Fruit fly (Drosophila melanogaster): ENCODE data around the gene CG14780.
A peak's percentile ranks its signal among the peaks of the same experiment; 100 is the strongest.

CG14780 gene

dm6 chrX:1512753-1513226, 40.5 kb downstream of the CG14780 start, which contains the start of gene CG14795 (continued):
- TF ChIP-seq gem (tag; optimal IDR thresholded peaks at IDR 0.05) (no peak), Atf3 (GFP tag; optimal IDR thresholded peaks at IDR 0.05) (peak; percentile 8), CG3995 (GFP tag; optimal IDR thresholded peaks at IDR 0.05) (peak; percentile 38), sima (GFP tag; optimal IDR thresholded peaks at IDR 0.05) (no peak), Usf (GFP tag; optimal IDR thresholded peaks at IDR 0.05) (no peak), CG16815 (GFP tag; optimal IDR thresholded peaks at IDR 0.05) (no peak), maf-S (GFP tag; optimal IDR thresholded peaks at IDR 0.05) (no peak), CG16779 (GFP tag; IDR thresholded peaks at IDR 0.05) (no peak), wor (GFP tag; IDR thresholded peaks at IDR 0.05) (no peak), slp2 (GFP tag; optimal IDR thresholded peaks at IDR 0.05) (no peak), Hey (tag; optimal IDR thresholded peaks at IDR 0.05) (peak; percentile 0), vfl (GFP tag; optimal IDR thresholded peaks at IDR 0.05) (no peak), CG13894 (tag; optimal IDR thresholded peaks at IDR 0.05) (peak; percentile 78), CG31224 (GFP tag; IDR thresholded peaks at IDR 0.05) (no peak), CG1832 (GFP tag; optimal IDR thresholded peaks at IDR 0.05) (no peak), shn (GFP tag; optimal IDR thresholded peaks at IDR 0.05) (no peak), bab2 (GFP tag; optimal IDR thresholded peaks at IDR 0.05) (no peak), Bdp1 (GFP tag; optimal IDR thresholded peaks at IDR 0.05) (peak; percentile 18), CG32767 (GFP tag; IDR thresholded peaks at IDR 0.05) (no peak), chif (GFP tag; optimal IDR thresholded peaks at IDR 0.05) (peak in 1 of 2 experiments; percentile 2), NFAT (GFP tag; IDR thresholded peaks at IDR 0.05) (no peak), pan (optimal IDR thresholded peaks at IDR 0.05) (no peak), pan (GFP tag; optimal IDR thresholded peaks at IDR 0.05 in 1 of 2, IDR thresholded peaks at IDR 0.05 in 1 of 2) (no peak), CrebB (tag; optimal IDR thresholded peaks at IDR 0.05) (peak; percentile 50), CG11085 (GFP tag; IDR thresholded peaks at IDR 0.05) (no peak), CG7839 (tag; optimal IDR thresholded peaks at IDR 0.05) (peak; percentile 6), Dad (GFP tag; optimal IDR thresholded peaks at IDR 0.05) (peak; percentile 40)

dm6 chrX:1513865-1514264, 41.5 kb downstream of the CG14780 start:
- 0 out of 2 replicates have a peak, but pooled peaks have one; percentile 14 for TF ChIP-seq crol (GFP tag; IDR thresholded peaks at IDR 0.05)
- TF ChIP-seq CG12219 (GFP tag; optimal IDR thresholded peaks at IDR 0.05), result no peak
- TF ChIP-seq chinmo (GFP tag; IDR thresholded peaks at IDR 0.05; ENCODE audit: partially characterized antibody), result 0 out of 4 replicates have a peak, but pooled peaks have one; percentile 55
- TF ChIP-seq Trl (optimal IDR thresholded peaks at IDR 0.05), result peak in 1 of 2 experiments; percentile 5
- TF ChIP-seq Trl (GFP tag; optimal IDR thresholded peaks at IDR 0.05), result no peak
- no peak for TF ChIP-seq zen (tag; optimal IDR thresholded peaks at IDR 0.05)
- peak in 1 of 2 experiments; percentile 21 for TF ChIP-seq Pdp1 (GFP tag; optimal IDR thresholded peaks at IDR 0.05)
- no peak for TF ChIP-seq CG7963 (GFP tag; IDR thresholded peaks at IDR 0.05; ENCODE audit: partially characterized antibody)
- TF ChIP-seq CG12769 (tag; optimal IDR thresholded peaks at IDR 0.05), result peak; percentile 15
- peak; percentile 58 for TF ChIP-seq sd (tag; optimal IDR thresholded peaks at IDR 0.05)
- TF ChIP-seq CkIIα-i1 (GFP tag; IDR thresholded peaks at IDR 0.05), result no peak

dm6 chrX:1517618-1518017, 45.3 kb downstream of the CG14780 start:
- TF ChIP-seq sob (GFP tag; IDR thresholded peaks at IDR 0.05) (peak; percentile 75), CG3838 (GFP tag; optimal IDR thresholded peaks at IDR 0.05) (no peak), ato (GFP tag; IDR thresholded peaks at IDR 0.05; ENCODE audit: partially characterized antibody) (peak; percentile 73), E2f1 (GFP tag; IDR thresholded peaks at IDR 0.05) (no peak), HHEX (GFP tag; optimal IDR thresholded peaks at IDR 0.05) (no peak), org-1 (GFP tag; optimal IDR thresholded peaks at IDR 0.05) (no peak), twi (tag; optimal IDR thresholded peaks at IDR 0.05) (no peak), usp (GFP tag; optimal IDR thresholded peaks at IDR 0.05) (no peak), Ptx1 (GFP tag; IDR thresholded peaks at IDR 0.05) (peak; percentile 51; the same call in 1 of the 2 replicates), corto (GFP tag; optimal IDR thresholded peaks at IDR 0.05) (no peak), MTF-1 (GFP tag; optimal IDR thresholded peaks at IDR 0.05; ENCODE audit: borderline replicate concordance) (no peak), CG11247 (GFP tag; IDR thresholded peaks at IDR 0.05) (peak; percentile 55), CG9876 (GFP tag; optimal IDR thresholded peaks at IDR 0.05) (no peak), tio (GFP tag; optimal IDR thresholded peaks at IDR 0.05) (no peak)

Data from whole organism, embryonic.